Fruit fly (Drosophila melanogaster): ENCODE measurements around the gene Glys.

Glys gene

DNA sequence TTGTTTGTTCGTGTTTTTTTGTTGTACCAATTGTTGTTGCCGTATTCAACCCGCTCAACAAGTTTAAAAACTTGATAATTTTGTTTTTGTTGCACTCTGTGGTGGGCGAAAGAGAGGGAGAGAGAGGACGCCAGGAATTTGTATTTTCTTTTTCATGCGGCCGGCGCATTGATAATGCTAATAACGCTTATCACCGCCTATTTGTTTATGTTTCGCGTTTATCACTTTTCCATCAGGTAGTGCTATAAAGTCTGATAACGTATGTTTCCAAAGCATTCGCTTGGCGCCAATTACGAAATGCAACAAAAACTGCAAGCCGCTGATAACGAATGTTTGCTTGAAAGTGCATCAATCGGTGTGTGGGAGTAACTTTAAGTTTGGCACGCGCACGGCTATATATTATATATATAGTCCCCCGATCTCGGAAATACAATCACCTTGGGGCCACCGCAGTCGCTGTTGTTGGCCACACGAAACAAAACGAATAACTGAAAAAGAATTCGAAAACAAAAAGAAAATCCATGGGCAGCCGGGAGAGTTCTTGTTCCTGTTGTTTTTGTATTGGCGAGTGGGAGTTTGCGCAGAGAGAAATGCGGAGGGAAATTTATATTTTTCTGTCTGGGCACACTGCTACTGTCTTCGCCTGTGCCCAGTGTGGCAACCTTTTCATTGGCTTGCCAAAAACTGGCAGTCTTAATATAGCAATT is at the start of gene Glys:
Gene Glys, minus strand, starts transcription at position 494 of the 707 bp plus-strand sequence.
- no peak for TF ChIP-seq ttk (optimal IDR thresholded peaks at IDR 0.05)

DNA sequence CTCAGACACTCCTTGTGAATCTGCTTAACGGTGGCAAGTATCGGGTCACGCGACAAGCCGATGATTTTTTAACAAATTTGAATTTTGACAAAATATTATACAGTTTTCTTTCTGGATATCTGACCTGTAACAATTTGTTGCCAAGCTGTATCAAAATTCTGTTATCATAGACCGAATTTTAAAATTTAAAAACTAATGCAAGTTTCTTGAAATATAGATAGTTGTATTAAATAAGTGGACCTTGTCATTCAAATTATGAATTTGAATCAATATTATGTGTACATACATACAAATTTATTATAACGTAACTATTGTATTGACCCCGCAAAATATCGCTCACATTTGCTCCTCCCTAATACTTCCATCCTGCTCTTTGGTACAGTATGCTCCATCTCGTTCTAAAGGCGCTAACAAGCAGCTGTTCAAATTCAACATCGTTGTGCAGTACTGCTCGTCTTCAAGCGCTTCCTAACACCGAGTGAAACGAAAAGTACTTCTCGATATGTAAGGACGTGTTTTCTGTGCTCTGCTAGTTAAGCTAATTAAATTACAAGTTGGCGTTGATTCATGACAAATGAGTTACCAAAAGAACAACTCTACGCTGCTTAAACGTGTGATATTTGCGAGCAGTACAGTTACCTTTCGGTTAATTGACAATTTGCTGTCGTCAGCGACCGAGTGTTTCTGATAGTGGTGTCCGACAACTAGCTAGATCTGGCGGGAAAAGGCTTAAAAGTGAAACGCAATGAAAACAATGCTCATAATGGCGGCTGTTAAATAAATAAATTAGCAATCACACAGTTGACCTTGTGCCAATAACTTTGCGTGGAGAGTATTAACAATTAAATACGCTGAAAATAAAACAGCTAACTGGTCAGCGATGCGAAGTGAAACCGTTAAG is 49.1 kb upstream of the Glys start, which contains the start of the genes Kpc1 and CG42542:
Gene Kpc1, minus strand, starts transcription at position 77 of the 901 bp plus-strand sequence.
Gene CG42542, plus strand, starts transcription at position 465 of the 901 bp plus-strand sequence.
- TF ChIP-seq ttk (optimal IDR thresholded peaks at IDR 0.05) (no peak), insv (optimal IDR thresholded peaks at IDR 0.05) (no peak), psq (optimal IDR thresholded peaks at IDR 0.05) (no peak), Myc (optimal IDR thresholded peaks at IDR 0.05) (no peak), Sin3A (optimal IDR thresholded peaks at IDR 0.05) (no peak), h (optimal IDR thresholded peaks at IDR 0.05) (no peak)

DNA sequence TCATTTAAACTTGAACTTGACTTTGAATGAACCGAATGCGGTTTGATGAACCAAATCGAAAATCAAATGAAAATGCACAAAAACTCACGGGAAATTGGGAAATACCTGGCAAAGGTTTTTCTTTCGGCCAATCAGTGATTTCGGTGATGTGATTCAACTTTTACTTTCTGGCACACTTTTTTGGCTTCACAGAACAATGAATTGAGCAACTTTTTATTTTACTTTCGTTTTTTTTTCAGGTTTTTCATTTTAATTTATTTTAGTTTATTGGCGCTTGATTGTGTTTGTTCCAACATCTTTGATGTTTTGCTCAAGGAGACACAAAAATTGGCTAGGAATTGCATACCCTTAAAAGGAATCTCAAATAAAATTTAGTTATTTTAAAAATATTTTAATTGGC is 34.1 kb upstream of the Glys start, which contains the start of gene Mf:
Gene Mf, minus strand, starts transcription at position 44 of the 400 bp plus-strand sequence.
- TF ChIP-seq Sin3A (optimal IDR thresholded peaks at IDR 0.05) (no peak), ttk (optimal IDR thresholded peaks at IDR 0.05) (no peak), Myc (optimal IDR thresholded peaks at IDR 0.05) (no peak), psq (optimal IDR thresholded peaks at IDR 0.05) (no peak), h (optimal IDR thresholded peaks at IDR 0.05) (no peak), insv (optimal IDR thresholded peaks at IDR 0.05) (no peak)

DNA sequence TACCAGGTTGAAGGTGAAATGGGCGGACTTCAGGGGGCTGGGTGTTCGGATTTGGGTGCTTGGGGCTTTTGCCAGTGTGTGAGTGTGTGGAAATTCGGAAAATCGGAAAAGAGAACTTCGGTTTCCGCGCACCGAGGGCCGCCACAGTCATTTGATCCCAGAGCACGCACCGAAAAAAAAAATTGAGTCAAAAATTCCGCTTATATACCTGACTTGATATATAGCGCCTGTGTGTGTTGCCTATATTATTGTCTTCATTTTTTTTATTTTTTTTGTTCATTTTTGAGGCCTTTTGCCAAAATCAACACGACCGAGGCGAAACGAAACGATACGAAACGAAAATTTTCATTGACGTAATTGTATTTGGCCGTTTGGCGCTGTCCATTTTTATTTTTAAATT is 29.9 kb upstream of the Glys start:
- no peak for TF ChIP-seq insv (optimal IDR thresholded peaks at IDR 0.05)
- no peak for TF ChIP-seq h (optimal IDR thresholded peaks at IDR 0.05)
- no peak for TF ChIP-seq ttk (optimal IDR thresholded peaks at IDR 0.05)
- TF ChIP-seq psq (optimal IDR thresholded peaks at IDR 0.05) = no peak
- no peak for TF ChIP-seq Sin3A (optimal IDR thresholded peaks at IDR 0.05)
- no peak for TF ChIP-seq Myc (optimal IDR thresholded peaks at IDR 0.05)

DNA sequence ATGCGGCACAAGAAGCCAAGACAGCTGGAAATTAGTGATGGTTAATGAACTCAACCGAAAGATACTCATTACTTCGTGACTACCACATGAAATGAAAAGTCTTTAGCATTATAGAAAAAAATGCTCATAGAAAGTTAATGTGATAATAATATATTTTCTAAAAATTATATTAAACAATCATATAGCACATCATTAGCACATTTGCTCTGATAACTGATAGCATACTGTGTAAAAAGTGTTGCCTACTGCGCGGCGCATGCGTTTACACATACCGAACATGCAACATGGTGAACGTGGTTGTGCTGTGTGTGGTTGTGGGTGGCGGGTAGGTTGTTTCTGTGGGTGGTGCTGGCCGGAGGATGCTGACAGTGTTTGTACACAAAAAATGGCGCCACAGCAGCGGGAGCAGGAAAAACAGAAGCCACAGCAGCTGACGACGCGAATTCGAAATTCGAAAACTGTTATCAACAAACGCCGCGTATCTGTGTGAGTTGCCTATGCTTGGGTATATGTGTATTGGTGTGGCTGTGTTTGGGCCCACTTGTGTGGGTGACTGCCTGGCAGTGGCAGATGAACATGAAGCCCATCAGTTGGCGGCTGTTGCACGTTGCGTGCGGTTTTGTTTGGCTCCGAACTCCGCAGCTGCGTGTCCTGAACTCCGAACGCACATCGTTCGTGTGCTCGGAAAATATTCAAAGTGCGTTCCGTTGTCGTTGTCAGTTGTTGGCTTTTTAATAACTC is 2.6 kb upstream of the Glys start, which contains the start of gene Gyc88E:
Gene Gyc88E, plus strand, starts transcription at position 604 of the 741 bp plus-strand sequence.
- no peak for TF ChIP-seq h (optimal IDR thresholded peaks at IDR 0.05)
- no peak for TF ChIP-seq insv (optimal IDR thresholded peaks at IDR 0.05)
- no peak for TF ChIP-seq psq (optimal IDR thresholded peaks at IDR 0.05)
- TF ChIP-seq ttk (optimal IDR thresholded peaks at IDR 0.05) = no peak
- TF ChIP-seq Sin3A (optimal IDR thresholded peaks at IDR 0.05) = no peak
- no peak for TF ChIP-seq Myc (optimal IDR thresholded peaks at IDR 0.05)

DNA sequence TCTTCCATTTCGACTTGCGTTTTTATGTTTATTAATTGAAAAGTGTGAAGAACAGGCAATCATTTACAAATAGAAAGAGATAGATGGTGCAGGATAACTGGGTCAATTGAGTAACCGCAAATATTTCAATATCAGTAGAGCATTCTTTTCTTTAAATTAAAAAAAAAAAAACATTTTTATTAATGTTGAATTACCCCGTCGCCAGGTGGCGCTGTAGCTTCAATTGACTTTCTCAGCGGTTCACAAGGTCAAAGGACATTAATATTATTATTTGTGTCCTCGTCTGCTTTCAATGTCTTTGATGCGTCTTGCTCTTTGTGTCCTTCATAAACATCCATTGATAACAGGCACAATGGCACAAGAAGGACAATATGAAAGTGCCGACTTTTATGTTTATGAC is 1.2 kb upstream of the Glys start:
- TF ChIP-seq h (optimal IDR thresholded peaks at IDR 0.05) = no peak
- TF ChIP-seq ttk (optimal IDR thresholded peaks at IDR 0.05) = no peak
- no peak for TF ChIP-seq psq (optimal IDR thresholded peaks at IDR 0.05)
- no peak for TF ChIP-seq insv (optimal IDR thresholded peaks at IDR 0.05)
- no peak for TF ChIP-seq Myc (optimal IDR thresholded peaks at IDR 0.05)
- no peak for TF ChIP-seq Sin3A (optimal IDR thresholded peaks at IDR 0.05)

DNA sequence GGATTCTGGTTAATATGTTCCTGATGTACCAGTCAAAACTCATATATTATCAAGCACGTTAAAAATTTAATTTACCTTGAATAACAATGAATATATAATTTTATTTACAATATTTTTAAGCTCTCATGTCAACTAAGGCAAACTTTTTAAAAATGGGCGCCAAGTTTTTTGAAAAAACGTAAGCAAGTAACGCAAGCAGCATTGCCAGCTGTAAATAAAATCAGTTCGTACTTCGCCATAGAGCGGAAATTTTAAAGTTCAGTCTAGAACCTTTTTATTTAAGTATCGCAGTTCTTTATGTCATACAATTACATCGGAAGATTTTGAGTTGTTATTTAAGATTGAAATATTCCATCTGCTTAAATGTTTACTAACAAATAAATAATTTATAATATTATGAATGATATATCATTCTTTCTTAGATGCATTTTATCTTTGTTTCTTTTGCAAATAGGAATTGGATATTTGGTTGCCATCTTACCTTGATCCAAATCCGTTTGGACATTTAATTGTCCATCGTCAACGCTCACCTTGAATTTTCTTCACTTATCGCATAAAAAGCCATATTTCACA is 627 bp upstream of the Glys start:
- no peak for TF ChIP-seq Myc (optimal IDR thresholded peaks at IDR 0.05)
- TF ChIP-seq insv (optimal IDR thresholded peaks at IDR 0.05) = no peak

DNA sequence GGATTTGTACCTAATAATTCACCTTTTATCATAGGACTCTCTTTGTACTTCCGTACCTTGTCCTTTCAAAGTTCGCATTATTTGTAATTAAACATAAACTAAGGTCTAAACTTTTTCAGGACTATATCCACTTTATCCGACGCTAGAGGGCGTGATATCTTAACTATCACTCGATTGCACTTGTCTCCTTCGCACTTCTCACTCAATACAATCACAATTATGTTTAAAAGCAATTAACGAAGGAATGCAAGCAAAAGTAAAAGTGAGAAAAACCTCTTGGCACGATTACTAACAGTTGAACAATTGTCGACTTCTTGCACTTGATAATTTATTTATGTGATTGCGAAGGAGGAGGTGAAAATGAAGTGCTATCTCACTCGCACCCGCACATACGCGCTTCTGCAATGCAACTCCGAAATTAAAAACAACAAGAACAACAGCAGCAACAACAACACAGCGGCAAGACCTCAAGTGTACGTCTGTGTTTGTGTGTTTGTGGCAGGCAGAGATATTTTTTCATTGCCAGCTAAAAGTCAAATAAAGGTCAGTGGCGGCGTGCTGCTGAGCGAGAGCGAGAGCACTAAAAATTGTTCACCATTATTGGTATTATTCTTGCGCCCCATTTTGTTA is 808 bp downstream of the Glys start:
- no peak for TF ChIP-seq Sin3A (optimal IDR thresholded peaks at IDR 0.05)
- TF ChIP-seq ttk (optimal IDR thresholded peaks at IDR 0.05) = no peak
- no peak for TF ChIP-seq Myc (optimal IDR thresholded peaks at IDR 0.05)
- no peak for TF ChIP-seq h (optimal IDR thresholded peaks at IDR 0.05)
- TF ChIP-seq psq (optimal IDR thresholded peaks at IDR 0.05) = no peak

DNA sequence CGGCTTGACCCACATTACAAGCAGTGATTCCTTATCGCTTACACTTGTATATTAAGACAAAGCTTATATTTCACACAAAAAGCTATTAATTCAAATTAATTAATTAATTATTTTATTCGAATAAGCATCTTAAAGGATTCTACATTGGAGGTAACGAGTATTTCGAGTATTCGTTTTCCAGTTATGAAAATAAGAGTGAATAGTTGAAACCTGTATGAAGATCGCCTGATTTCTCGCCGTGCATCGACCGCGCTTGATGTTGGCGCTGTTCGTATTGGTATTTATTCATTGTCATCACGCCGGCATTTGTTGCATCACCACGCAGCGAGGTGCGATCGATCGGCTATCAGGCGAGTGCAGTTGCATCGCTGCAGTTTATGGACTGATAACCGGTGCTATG is 1.8 kb downstream of the Glys start:
- TF ChIP-seq insv (optimal IDR thresholded peaks at IDR 0.05) = no peak
- no peak for TF ChIP-seq h (optimal IDR thresholded peaks at IDR 0.05)
- TF ChIP-seq Sin3A (optimal IDR thresholded peaks at IDR 0.05) = no peak
- TF ChIP-seq ttk (optimal IDR thresholded peaks at IDR 0.05) = no peak
- TF ChIP-seq Myc (optimal IDR thresholded peaks at IDR 0.05) = no peak
- TF ChIP-seq psq (optimal IDR thresholded peaks at IDR 0.05) = no peak

DNA sequence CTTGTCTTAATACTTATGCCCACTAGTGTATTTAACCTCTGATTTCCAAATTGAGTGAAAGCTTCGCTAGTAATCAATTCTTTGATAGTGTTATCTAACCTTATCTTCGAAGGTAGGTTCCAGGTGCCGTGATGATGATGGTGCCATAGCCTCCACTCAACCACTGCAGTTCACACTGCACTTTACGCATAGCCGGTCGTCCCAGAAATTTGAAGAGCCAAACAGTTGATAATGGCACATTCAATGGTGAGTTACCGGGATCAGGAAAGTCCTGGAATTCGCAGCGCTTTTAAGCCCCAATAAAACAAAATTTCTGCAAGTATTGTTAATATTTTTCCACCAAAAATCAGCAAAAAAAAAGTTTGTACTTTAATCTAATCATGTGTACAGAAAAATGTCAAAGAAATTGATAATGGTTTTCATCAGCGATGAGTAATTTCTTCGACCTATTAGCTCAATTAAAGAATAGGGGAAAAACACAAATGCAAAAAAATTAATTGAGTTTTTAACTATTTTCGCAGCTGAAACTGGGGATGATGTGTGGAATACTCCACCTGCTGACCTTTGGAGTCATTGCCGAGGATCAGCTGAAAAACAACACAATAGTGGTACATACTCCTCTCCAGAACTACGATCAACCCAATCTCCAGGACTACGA is 7.4 kb downstream of the Glys start, which contains the start of gene CG3987:
Gene CG3987, plus strand, starts transcription at position 143 of the 658 bp plus-strand sequence.
- TF ChIP-seq h (optimal IDR thresholded peaks at IDR 0.05) = no peak
- no peak for TF ChIP-seq Sin3A (optimal IDR thresholded peaks at IDR 0.05)
- no peak for TF ChIP-seq insv (optimal IDR thresholded peaks at IDR 0.05)
- TF ChIP-seq ttk (optimal IDR thresholded peaks at IDR 0.05) = no peak
- TF ChIP-seq Myc (optimal IDR thresholded peaks at IDR 0.05) = no peak
- TF ChIP-seq psq (optimal IDR thresholded peaks at IDR 0.05) = no peak

All from Kc167 (cell line).